Worm (Caenorhabditis elegans) whole organism, mixed stage, embryonic: Measurements from ENCODE around the gene kcnl-4.

Experiments used
- M03D4.4 ChIP-seq: sonication (generic microtip); optimal IDR thresholded peaks from 2 replicates; lab custom pipeline; 2017; ENCODE audit warnings: mild to moderate bottlenecking, missing genetic modification characterization, missing compliant biosample characterization
- bed-3 ChIP-seq: fragments of 200-800 bp; sonication (Bioruptor generic); optimal IDR thresholded peaks from 3 replicates; lab custom pipeline; 2018; ENCODE audit warnings: mild to moderate bottlenecking, missing genetic modification characterization, moderate library complexity, missing compliant biosample characterization
- blmp-1 ChIP-seq: fragments of 150-350 bp; optimal IDR thresholded peaks from 2 replicates; lab custom pipeline; 2014; ENCODE audit warnings: missing biosample characterization, missing genetic modification characterization
- ceh-39 ChIP-seq: fragments of 150-350 bp; optimal IDR thresholded peaks from 2 replicates; lab custom pipeline; 2014; ENCODE audit warnings: missing biosample characterization, missing genetic modification characterization
- ceh-43 ChIP-seq: fragments of 200-800 bp; sonication (Bioruptor generic); optimal IDR thresholded peaks from 2 replicates; lab custom pipeline; 2018; ENCODE audit warnings: mild to moderate bottlenecking, missing genetic modification characterization, moderate library complexity, missing compliant biosample characterization
- ceh-83 ChIP-seq: fragments of 200-800 bp; sonication (Bioruptor generic); optimal IDR thresholded peaks from 2 replicates; lab custom pipeline; 2018; ENCODE audit warnings: mild to moderate bottlenecking, missing genetic modification characterization, missing compliant biosample characterization
- ces-1 ChIP-seq: fragments of 150-350 bp; optimal IDR thresholded peaks from 2 replicates; lab custom pipeline; 2014; ENCODE audit warnings: missing biosample characterization, missing genetic modification reagents, missing genetic modification characterization
- cnd-1 ChIP-seq: fragments of 200-800 bp; sonication (Bioruptor generic); optimal IDR thresholded peaks from 2 replicates; lab custom pipeline; 2018; ENCODE audit warnings: mild to moderate bottlenecking, missing genetic modification characterization, missing compliant biosample characterization
- elt-1 ChIP-seq: sonication (generic microtip); optimal IDR thresholded peaks from 2 replicates; lab custom pipeline; 2017; ENCODE audit warnings: missing genetic modification characterization, mild to moderate bottlenecking, missing compliant biosample characterization, antibody characterized with exemption, moderate library complexity, borderline replicate concordance; ENCODE audit not compliant: insufficient read depth
- elt-3 ChIP-seq: fragments of 150-350 bp; optimal IDR thresholded peaks from 2 replicates; lab custom pipeline; 2014; ENCODE audit warnings: missing biosample characterization, missing genetic modification characterization
- flh-1 ChIP-seq: fragments of 200-800 bp; sonication (Bioruptor generic); optimal IDR thresholded peaks from 2 replicates; lab custom pipeline; 2018; ENCODE audit warnings: mild to moderate bottlenecking, missing genetic modification characterization, moderate library complexity, missing compliant biosample characterization
- ham-2 ChIP-seq: fragments of 200-800 bp; sonication (Bioruptor generic); optimal IDR thresholded peaks from 2 replicates; lab custom pipeline; 2018; ENCODE audit warnings: mild to moderate bottlenecking, missing genetic modification characterization, missing compliant biosample characterization
- hlh-1 ChIP-seq: fragments of 150-350 bp; optimal IDR thresholded peaks from 2 replicates; lab custom pipeline; 2014; ENCODE audit warnings: missing biosample characterization, missing genetic modification reagents, missing genetic modification characterization
- lin-13 ChIP-seq: fragments of 150-350 bp; optimal IDR thresholded peaks from 2 replicates; lab custom pipeline; 2014; ENCODE audit warnings: missing biosample characterization, missing genetic modification characterization
- lin-32 ChIP-seq: fragments of 200-800 bp; sonication (Bioruptor generic); optimal IDR thresholded peaks from 2 replicates; lab custom pipeline; 2018; ENCODE audit warnings: mild to moderate bottlenecking, missing genetic modification characterization, missing compliant biosample characterization
- mep-1 ChIP-seq: fragments of 150-350 bp; optimal IDR thresholded peaks from 2 replicates; lab custom pipeline; 2017; ENCODE audit warnings: missing biosample characterization, missing genetic modification reagents, missing genetic modification characterization, inconsistent platforms
- nhr-12 ChIP-seq: fragments of 150-350 bp; optimal IDR thresholded peaks from 2 replicates; lab custom pipeline; 2014; ENCODE audit warnings: missing biosample characterization, missing genetic modification characterization
- nhr-2 ChIP-seq: fragments of 150-350 bp; optimal IDR thresholded peaks from 2 replicates; lab custom pipeline; 2014; ENCODE audit warnings: missing biosample characterization, missing genetic modification characterization
- nhr-28 ChIP-seq: fragments of 150-350 bp; optimal IDR thresholded peaks from 2 replicates; lab custom pipeline; 2014; ENCODE audit warnings: missing biosample characterization, missing genetic modification characterization
- nhr-76 ChIP-seq: sonication (generic microtip); optimal IDR thresholded peaks from 2 replicates; lab custom pipeline; 2017; ENCODE audit warnings: missing biosample characterization, missing genetic modification characterization
- pha-4 ChIP-seq: fragments of 150-350 bp; optimal IDR thresholded peaks from 2 replicates; lab custom pipeline; 2018; ENCODE audit warnings: missing biosample characterization, missing genetic modification reagents, missing genetic modification characterization
- sem-2 ChIP-seq: fragments of 200-800 bp; sonication (Bioruptor generic); optimal IDR thresholded peaks from 2 replicates; lab custom pipeline; 2018; ENCODE audit warnings: mild to moderate bottlenecking, missing genetic modification characterization, missing compliant biosample characterization
- snpc-4 ChIP-seq: fragments of 150-350 bp; optimal IDR thresholded peaks from 2 replicates; lab custom pipeline; 2014; ENCODE audit warnings: missing biosample characterization, missing genetic modification characterization
- sptf-1 ChIP-seq: sonication (generic microtip); optimal IDR thresholded peaks from 2 replicates; lab custom pipeline; 2017; ENCODE audit warnings: mild to moderate bottlenecking, missing genetic modification characterization, moderate library complexity, missing compliant biosample characterization
- tbx-8 ChIP-seq: fragments of 200-800 bp; sonication (Bioruptor generic); optimal IDR thresholded peaks from 2 replicates; lab custom pipeline; 2018; ENCODE audit warnings: mild to moderate bottlenecking, missing genetic modification characterization, moderate library complexity, missing compliant biosample characterization
- unc-120 ChIP-seq: sonication (generic microtip); optimal IDR thresholded peaks from 2 replicates; lab custom pipeline; 2017; ENCODE audit warnings: missing genetic modification characterization, missing compliant biosample characterization; ENCODE audit not compliant: poor library complexity, severe bottlenecking
- unc-39 ChIP-seq: fragments of 150-350 bp; optimal IDR thresholded peaks from 2 replicates; lab custom pipeline; 2014; ENCODE audit warnings: missing biosample characterization, missing genetic modification characterization
- unc-62 ChIP-seq: fragments of 150-350 bp; optimal IDR thresholded peaks from 2 replicates; lab custom pipeline; 2014; ENCODE audit warnings: missing biosample characterization, missing genetic modification reagents, missing genetic modification characterization
- zip-8 ChIP-seq: fragments of 150-350 bp; optimal IDR thresholded peaks from 2 replicates; lab custom pipeline; 2014; ENCODE audit warnings: missing biosample characterization, missing genetic modification characterization
- ztf-11 ChIP-seq: fragments of 150-350 bp; optimal IDR thresholded peaks from 2 replicates; lab custom pipeline; 2014; ENCODE audit warnings: missing biosample characterization, missing genetic modification characterization

The kcnl-4 gene

DNA sequence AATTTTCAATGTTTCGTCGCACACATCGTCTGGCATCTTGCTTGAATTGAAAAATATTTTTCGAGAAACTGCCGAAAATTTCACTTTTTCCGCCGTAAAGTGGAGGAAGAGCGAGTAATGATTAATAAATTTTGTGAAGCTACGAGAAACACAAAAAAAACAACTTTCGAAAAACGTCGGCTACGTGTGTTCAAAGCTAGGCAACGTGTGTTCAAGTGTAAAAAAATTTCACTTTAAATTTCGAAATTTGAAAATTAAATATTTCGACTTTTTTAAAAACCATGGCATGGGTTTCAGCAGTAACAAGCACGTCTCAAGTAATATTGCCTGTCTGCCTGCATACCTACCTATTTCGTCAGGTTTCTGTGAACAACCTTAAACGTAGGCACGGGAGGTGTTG lies 5.4 kb downstream of the kcnl-4 start, which contains the start of gene tag-191:
tag-191 (minus strand) TSS at position 101 of the 400 bp plus-strand sequence.
- TF ChIP-seq unc-120 (no peak), lin-13 (tag; lab: Kevin White, UChicago) (no peak), ztf-11 (no peak), bed-3 (GFP tag; lab: Kevin White, UChicago) (no peak), nhr-76 (tag; lab: Kevin White, UChicago) (no peak)

DNA sequence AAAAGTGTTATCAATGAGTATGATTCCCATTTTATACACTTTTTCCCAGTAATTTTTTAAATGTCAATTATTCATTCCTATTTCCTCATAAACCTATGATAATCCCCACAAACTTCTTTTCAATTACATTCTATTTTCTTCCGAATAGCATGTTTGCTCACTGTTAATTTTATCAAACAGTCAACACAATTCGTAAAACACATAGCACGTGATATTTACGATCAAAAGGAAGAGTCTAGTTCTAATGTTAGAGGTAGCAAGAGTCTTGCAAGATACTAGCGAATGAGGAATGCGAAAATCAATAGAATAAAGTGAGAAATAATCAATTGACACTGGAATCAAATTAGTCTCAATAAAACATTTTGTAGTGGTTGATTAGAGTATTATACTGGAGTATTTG lies 8.4 kb downstream of the kcnl-4 start:
- TF ChIP-seq sptf-1 (tag; lab: Kevin White, UChicago) = no peak
- no peak for TF ChIP-seq tbx-8 (GFP tag; lab: Kevin White, UChicago)
- TF ChIP-seq pha-4 = no peak
- TF ChIP-seq ztf-11 = no peak
- no peak for TF ChIP-seq flh-1 (GFP tag; lab: Kevin White, UChicago)
- no peak for TF ChIP-seq sem-2 (GFP tag; lab: Kevin White, UChicago)
- no peak for TF ChIP-seq ham-2 (GFP tag; lab: Kevin White, UChicago)
- TF ChIP-seq blmp-1 (tag; lab: Kevin White, UChicago) = no peak
- no peak for TF ChIP-seq elt-1 (tag; lab: Kevin White, UChicago)
- TF ChIP-seq M03D4.4 (tag; lab: Kevin White, UChicago) = no peak
- TF ChIP-seq ceh-83 = no peak

DNA sequence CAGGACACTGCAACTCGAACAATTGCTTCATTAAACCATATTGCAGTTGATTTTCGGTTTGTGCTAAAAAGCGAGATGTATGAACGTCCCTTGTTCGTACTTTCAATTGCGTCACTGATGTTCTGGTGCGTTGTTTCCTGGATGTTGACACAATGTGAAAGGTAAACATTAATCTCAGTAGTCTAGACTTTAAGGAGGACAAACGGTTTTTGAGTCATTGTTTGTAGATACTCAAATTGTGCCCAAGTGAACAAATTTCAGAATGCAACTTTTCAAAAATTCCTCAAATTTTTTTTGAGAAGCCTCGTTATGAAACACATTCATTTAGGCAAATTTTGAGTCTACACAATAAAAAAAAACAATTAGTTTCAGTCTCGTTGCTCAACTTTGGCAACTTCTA lies 10.0 kb downstream of the kcnl-4 start:
- no peak for TF ChIP-seq hlh-1
- TF ChIP-seq cnd-1 = no peak
- TF ChIP-seq ceh-83 = no peak
- TF ChIP-seq unc-62 (GFP tag; lab: Kevin White, UChicago) = no peak
- no peak for TF ChIP-seq sem-2 (GFP tag; lab: Kevin White, UChicago)
- no peak for TF ChIP-seq nhr-12 (tag; lab: Kevin White, UChicago)
- no peak for TF ChIP-seq flh-1 (GFP tag; lab: Kevin White, UChicago)
- no peak for TF ChIP-seq zip-8 (tag; lab: Kevin White, UChicago)
- TF ChIP-seq elt-3 (tag; lab: Kevin White, UChicago) = no peak
- TF ChIP-seq ceh-43 (GFP tag; lab: Kevin White, UChicago) = no peak
- no peak for TF ChIP-seq ztf-11
- TF ChIP-seq pha-4 = no peak
- no peak for TF ChIP-seq snpc-4
- no peak for TF ChIP-seq tbx-8 (GFP tag; lab: Kevin White, UChicago)
- TF ChIP-seq M03D4.4 (tag; lab: Kevin White, UChicago) = no peak
- no peak for TF ChIP-seq unc-39 (tag; lab: Kevin White, UChicago)
- no peak for TF ChIP-seq ham-2 (GFP tag; lab: Kevin White, UChicago)
- TF ChIP-seq lin-13 (tag; lab: Kevin White, UChicago) = no peak

DNA sequence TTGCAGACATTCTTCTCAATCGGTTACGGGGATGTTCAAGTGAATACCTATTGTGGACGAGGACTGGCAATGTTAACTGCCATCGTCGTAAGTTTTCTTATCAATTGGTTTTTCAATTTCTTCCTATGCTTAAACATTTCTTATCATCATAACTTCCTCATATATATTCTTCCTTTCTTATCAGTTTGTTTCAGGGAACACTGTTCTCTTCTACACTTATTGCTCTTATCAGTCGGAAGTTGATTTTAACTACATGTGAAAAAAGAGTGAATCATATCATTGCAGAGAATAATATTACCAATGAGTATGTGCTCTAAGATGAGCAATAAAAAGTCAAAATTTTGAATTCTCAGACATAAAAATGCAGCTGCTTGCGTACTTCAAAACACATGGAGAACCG lies 11.2 kb downstream of the kcnl-4 start:
- TF ChIP-seq M03D4.4 (tag; lab: Kevin White, UChicago) (no peak), tbx-8 (GFP tag; lab: Kevin White, UChicago) (no peak), zip-8 (tag; lab: Kevin White, UChicago) (no peak), mep-1 (tag; lab: Kevin White, UChicago) (no peak), nhr-12 (tag; lab: Kevin White, UChicago) (no peak), unc-120 (no peak), ces-1 (GFP tag; lab: Kevin White, UChicago) (no peak), elt-3 (tag; lab: Kevin White, UChicago) (no peak), nhr-28 (no peak), nhr-2 (no peak), blmp-1 (tag; lab: Kevin White, UChicago) (no peak), unc-62 (GFP tag; lab: Kevin White, UChicago) (no peak), cnd-1 (no peak), ceh-83 (no peak)
- TF ChIP-seq, all 35 proteins: peak for 0

DNA sequence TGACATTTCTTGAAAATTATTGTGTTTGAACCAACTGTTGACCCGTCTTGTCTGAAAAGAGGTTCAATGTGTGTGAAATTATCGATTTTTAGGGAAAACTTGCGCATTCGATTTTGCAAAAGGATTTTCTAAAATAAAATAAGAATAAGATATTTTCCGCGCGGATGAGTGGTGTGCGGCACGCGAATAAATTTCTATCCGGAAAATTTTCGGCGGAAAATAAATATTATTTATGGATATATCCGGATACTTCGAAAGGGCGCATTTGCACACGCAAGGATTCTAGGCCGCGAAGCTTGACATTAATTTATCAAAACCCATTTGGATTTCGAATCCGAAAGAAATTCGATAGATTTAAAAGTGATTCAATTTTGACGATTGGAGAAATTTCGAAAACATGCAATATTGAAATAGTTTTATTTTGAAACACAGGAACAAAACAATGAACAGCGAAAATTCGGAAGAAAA lies 14.9 kb downstream of the kcnl-4 start, which contains the start of gene rike-1:
rike-1 (minus strand) TSS at position 51 of the 468 bp plus-strand sequence.
- TF ChIP-seq mep-1 (tag; lab: Kevin White, UChicago) = peak; percentile 57
- TF ChIP-seq nhr-28 = no peak
- TF ChIP-seq sem-2 (GFP tag; lab: Kevin White, UChicago) = no peak
- TF ChIP-seq M03D4.4 (tag; lab: Kevin White, UChicago) = no peak
- TF ChIP-seq unc-120 = peak; percentile 22
- TF ChIP-seq ces-1 (GFP tag; lab: Kevin White, UChicago) = peak; percentile 62
- TF ChIP-seq ceh-39 (tag; lab: Kevin White, UChicago) = peak; percentile 41
- TF ChIP-seq nhr-2 = peak; percentile 8
- TF ChIP-seq lin-32 (GFP tag; lab: Kevin White, UChicago) = no peak
